Fruit fly (Drosophila melanogaster): ENCODE results near the gene Tsen2.

Tsen2 gene

DNA sequence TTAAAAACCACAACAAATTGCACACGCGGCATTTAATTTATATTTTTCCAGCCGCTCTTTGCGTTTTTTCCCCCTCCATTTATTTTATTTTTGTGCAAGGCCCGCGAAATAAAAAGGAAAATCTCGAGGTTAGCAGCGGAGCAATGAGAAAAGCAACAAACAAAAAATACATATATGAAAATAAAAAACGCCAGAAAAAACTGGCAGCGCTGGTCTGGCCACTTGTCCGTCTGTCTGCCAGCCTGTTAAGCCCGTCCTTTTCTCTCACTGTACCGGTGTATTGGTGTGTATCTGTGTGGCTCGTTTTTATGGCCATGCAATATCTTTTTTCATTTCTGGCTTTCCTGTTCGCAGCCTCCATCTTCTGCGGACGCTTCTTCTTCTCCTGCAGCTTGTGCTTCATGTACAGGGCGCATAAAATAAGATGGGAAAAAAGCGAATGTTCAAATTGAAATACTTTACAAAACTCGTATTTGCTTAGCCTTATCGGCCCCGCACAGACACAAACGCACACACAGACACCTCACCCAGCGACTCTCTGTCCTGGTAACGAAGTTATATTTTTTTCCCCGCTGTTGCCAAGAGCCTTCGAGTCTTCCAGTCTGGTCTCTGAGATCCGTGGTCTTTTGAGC, 43.0 kb upstream of the Tsen2 start (continued):
- TF ChIP-seq fd59A (GFP tag; optimal IDR thresholded peaks at IDR 0.05) (peak; percentile 37), Hr39 (GFP tag; optimal IDR thresholded peaks at IDR 0.05) (peak; percentile 18), CG1621 (tag; optimal IDR thresholded peaks at IDR 0.05) (peak; percentile 70), CG11902 (GFP tag; optimal IDR thresholded peaks at IDR 0.05) (no peak), Met (GFP tag; optimal IDR thresholded peaks at IDR 0.05) (peak; percentile 33), CG6808 (GFP tag; optimal IDR thresholded peaks at IDR 0.05) (peak; percentile 83), CG16779 (tag; optimal IDR thresholded peaks at IDR 0.05) (peak; percentile 78), net (GFP tag; optimal IDR thresholded peaks at IDR 0.05) (peak; percentile 70), Eip78C (GFP tag) (peak; percentile 91), CG15336 (GFP tag; IDR thresholded peaks at IDR 0.05) (peak; percentile 79), CG34406 (GFP tag; optimal IDR thresholded peaks at IDR 0.05) (no peak), CG3919 (GFP tag; optimal IDR thresholded peaks at IDR 0.05) (peak; percentile 62), Sox102F (GFP tag; optimal IDR thresholded peaks at IDR 0.05) (peak; percentile 59), CG7368 (GFP tag; optimal IDR thresholded peaks at IDR 0.05) (peak; percentile 23), topi (GFP tag; optimal IDR thresholded peaks at IDR 0.05) (peak; percentile 29), CG6792 (GFP tag; optimal IDR thresholded peaks at IDR 0.05) (peak; percentile 26), CG10669 (GFP tag; optimal IDR thresholded peaks at IDR 0.05) (peak; percentile 57), svp (GFP tag) (peak; percentile 64), achi (GFP tag; optimal IDR thresholded peaks at IDR 0.05) (peak; percentile 47), dsx (GFP tag; optimal IDR thresholded peaks at IDR 0.05; ENCODE audit: poor library complexity, severe bottlenecking) (peak; percentile 72), fd85E (GFP tag; optimal IDR thresholded peaks at IDR 0.05) (no peak), eg (GFP tag; IDR thresholded peaks at IDR 0.05) (peak; percentile 89), CG9139 (GFP tag; optimal IDR thresholded peaks at IDR 0.05) (peak; percentile 84), CG6163 (GFP tag; IDR thresholded peaks at IDR 0.05) (peak; percentile 80), ss (GFP tag; optimal IDR thresholded peaks at IDR 0.05) (peak; percentile 88 to 90), pdm3 (GFP tag; optimal IDR thresholded peaks at IDR 0.05) (peak; percentile 55), CG8119 (GFP tag; IDR thresholded peaks at IDR 0.05) (peak; percentile 82), Sox14 (GFP tag; optimal IDR thresholded peaks at IDR 0.05) (peak; percentile 53), OdsH (GFP tag; optimal IDR thresholded peaks at IDR 0.05) (peak; percentile 17)

DNA sequence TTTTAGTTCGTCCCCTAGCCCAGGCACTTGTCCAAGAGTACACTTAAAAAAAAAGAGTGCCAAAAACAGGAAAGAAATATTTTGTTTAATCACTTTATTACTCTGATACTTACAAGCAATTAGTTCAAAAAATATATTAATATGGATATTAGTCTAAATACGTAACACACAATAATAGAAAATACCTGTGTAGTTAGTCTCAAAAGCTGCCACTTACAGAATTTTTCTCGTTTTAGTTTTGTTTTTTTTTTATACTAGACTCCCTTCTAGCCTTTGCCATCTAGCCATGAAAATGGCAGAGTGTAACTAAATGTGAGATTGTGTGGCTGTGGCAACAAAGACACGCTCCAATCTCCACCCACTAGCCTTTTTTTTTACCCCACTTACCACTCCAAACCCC, 41.7 kb upstream of the Tsen2 start:
- peak; percentile 65 for TF ChIP-seq CG4318 (GFP tag; optimal IDR thresholded peaks at IDR 0.05)
- TF ChIP-seq net (GFP tag; optimal IDR thresholded peaks at IDR 0.05) = peak; percentile 71
- peak; percentile 77 for TF ChIP-seq CG3919 (GFP tag; optimal IDR thresholded peaks at IDR 0.05)
- TF ChIP-seq CG34406 (GFP tag; optimal IDR thresholded peaks at IDR 0.05) = peak; percentile 52
- peak; percentile 78 for TF ChIP-seq achi (GFP tag; optimal IDR thresholded peaks at IDR 0.05)
- peak; percentile 50 for TF ChIP-seq CG8632 (GFP tag; optimal IDR thresholded peaks at IDR 0.05)
- peak; percentile 62 for TF ChIP-seq spab (GFP tag; optimal IDR thresholded peaks at IDR 0.05)
- TF ChIP-seq fkh (GFP tag; optimal IDR thresholded peaks at IDR 0.05) = no peak
- peak; percentile 47; the same call in 2 of the 3 replicates for TF ChIP-seq CG6163 (GFP tag; IDR thresholded peaks at IDR 0.05)
- no peak for TF ChIP-seq Sox102F (GFP tag; optimal IDR thresholded peaks at IDR 0.05)
- peak; percentile 24 for TF ChIP-seq CG11762 (GFP tag; optimal IDR thresholded peaks at IDR 0.05; ENCODE audit: insufficient read depth)
- peak; percentile 30 for TF ChIP-seq CG7368 (GFP tag; optimal IDR thresholded peaks at IDR 0.05)
- peak; percentile 46 for TF ChIP-seq CG6792 (GFP tag; optimal IDR thresholded peaks at IDR 0.05)
- TF ChIP-seq dac (GFP tag; optimal IDR thresholded peaks at IDR 0.05) = no peak
- TF ChIP-seq Smox (GFP tag; optimal IDR thresholded peaks at IDR 0.05) = no peak
- TF ChIP-seq acj6 (GFP tag; optimal IDR thresholded peaks at IDR 0.05) = peak; percentile 71
- peak; percentile 81 for TF ChIP-seq Lpt (GFP tag; optimal IDR thresholded peaks at IDR 0.05)
- TF ChIP-seq CG11902 (GFP tag; optimal IDR thresholded peaks at IDR 0.05) = no peak
- TF ChIP-seq pdm3 (GFP tag; optimal IDR thresholded peaks at IDR 0.05) = peak; percentile 72
- peak; percentile 87 for TF ChIP-seq CG32006 (GFP tag; optimal IDR thresholded peaks at IDR 0.05)
- peak; percentile 37 for TF ChIP-seq Eip75B (GFP tag; optimal IDR thresholded peaks at IDR 0.05)
- TF ChIP-seq lz (GFP tag; optimal IDR thresholded peaks at IDR 0.05) = no peak
- TF ChIP-seq dsx (GFP tag; optimal IDR thresholded peaks at IDR 0.05; ENCODE audit: poor library complexity, severe bottlenecking) = peak; percentile 45
- TF ChIP-seq CG9139 (GFP tag; optimal IDR thresholded peaks at IDR 0.05) = peak; percentile 57
- TF ChIP-seq Sox15 (GFP tag; optimal IDR thresholded peaks at IDR 0.05) = no peak
- TF ChIP-seq Hr39 (GFP tag; optimal IDR thresholded peaks at IDR 0.05) = no peak
- TF ChIP-seq Hr4 (GFP tag; optimal IDR thresholded peaks at IDR 0.05) = peak; percentile 77
- peak; percentile 48 for TF ChIP-seq CG10669 (GFP tag; optimal IDR thresholded peaks at IDR 0.05)
- no peak for TF ChIP-seq Blimp-1 (GFP tag; optimal IDR thresholded peaks at IDR 0.05)
- TF ChIP-seq esn (GFP tag; optimal IDR thresholded peaks at IDR 0.05) = peak; percentile 32
- no peak for TF ChIP-seq CG31627 (GFP tag; optimal IDR thresholded peaks at IDR 0.05)
- peak; percentile 87 for TF ChIP-seq CG8119 (GFP tag; IDR thresholded peaks at IDR 0.05)
- peak; percentile 63 for TF ChIP-seq OdsH (GFP tag; optimal IDR thresholded peaks at IDR 0.05)
- peak; percentile 69 for TF ChIP-seq CG3032 (tag; optimal IDR thresholded peaks at IDR 0.05)
- 0 out of 3 replicates have a peak, but pooled peaks have one; percentile 13 for TF ChIP-seq eg (GFP tag; IDR thresholded peaks at IDR 0.05)

All from whole organism, prepupa.